Fruit fly (Drosophila melanogaster) S2 (cell line): ENCODE measurements around the gene CG33310.

Source experiments
- CG8478 ChIP-seq: fragments of >200 bp; optimal IDR thresholded peaks from 2 replicates; lab custom pipeline; 2018
- CTCF ChIP-seq, 2 experiments: fragments of >200 bp; optimal IDR thresholded peaks; 2 replicates each; lab custom pipeline; 2018

DNA sequence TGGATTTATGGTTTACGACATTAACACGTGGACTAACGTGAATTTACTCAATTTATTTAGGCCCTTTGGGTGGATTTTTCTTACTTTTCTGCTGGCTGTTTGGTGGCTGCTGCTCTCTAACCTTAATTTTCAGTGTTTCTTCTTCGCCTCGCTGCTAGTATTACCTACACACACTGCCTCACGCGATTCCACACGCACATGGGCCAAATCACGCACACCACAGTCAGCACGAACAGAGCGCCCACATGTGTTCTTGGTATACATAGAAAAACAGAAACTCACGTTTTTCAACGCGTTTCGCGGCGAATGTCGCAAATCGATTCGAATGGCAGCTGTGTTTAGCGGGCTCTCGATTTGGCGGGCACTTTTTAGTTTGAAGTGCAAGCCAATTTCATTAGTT is 41.1 kb downstream of the CG33310 start:
- TF ChIP-seq CG8478 (no peak), CTCF (optimal IDR thresholded peaks at IDR 0.05; lab: Kevin White, UChicago) (peak in 1 of 2 experiments; percentile 23)
